Worm (Caenorhabditis elegans) whole organism, L2 larva: ENCODE data around the gene let-711.

Experiments
- aly-2 ChIP-seq: fragments of 150-350 bp; optimal IDR thresholded peaks from 2 replicates; lab custom pipeline; 2014; ENCODE audit warnings: missing biosample characterization, missing genetic modification characterization
- elt-3 ChIP-seq: sonication (generic microtip); optimal IDR thresholded peaks from 2 replicates; lab custom pipeline; 2017; ENCODE audit warnings: missing biosample characterization, missing genetic modification characterization
- nhr-21 ChIP-seq: fragments of 150-350 bp; optimal IDR thresholded peaks from 2 replicates; lab custom pipeline; 2014; ENCODE audit warnings: missing biosample characterization, missing genetic modification characterization

- TF ChIP-seq aly-2 (tag; lab: Kevin White, UChicago) = no peak
- TF ChIP-seq elt-3 = no peak
- TF ChIP-seq nhr-21 = peak; percentile 30
Measured at ce11 chrIII:6945747-6946146, 771 bp upstream of the let-711 start, which contains the start of gene abu-13.
